Worm (Caenorhabditis elegans): ENCODE results near the gene F49C12.12.

ce11 chrIV:9303994-9304393 is 16.9 kb downstream of the F49C12.12 start, which contains the start of gene F49C12.4:
- no peak for TF ChIP-seq klf-2 (GFP tag; conservative IDR thresholded peaks at IDR 0.05)
- TF ChIP-seq T22C8.4 (GFP tag; IDR thresholded peaks at IDR 0.05) = no peak
- TF ChIP-seq ref-1 (GFP tag; conservative IDR thresholded peaks at IDR 0.05) = no peak
- TF ChIP-seq cog-1 (tag; optimal IDR thresholded peaks at IDR 0.05) = no peak
- TF ChIP-seq flt-1 (GFP tag; IDR thresholded peaks at IDR 0.05) = no peak
